Worm (Caenorhabditis elegans) whole organism, L4 larva: ENCODE measurements around the gene ntp-1.

Source experiments
- D1046.2 ChIP-seq: fragments of 200-800 bp; sonication (Bioruptor generic); IDR thresholded peaks from 2 replicates; pipeline ENCODE4 v1.3.6; 2022; ENCODE audit warnings: missing genetic modification characterization, missing compliant biosample characterization
- F26F4.8 ChIP-seq: fragments of 200-800 bp; sonication (Bioruptor generic); conservative IDR thresholded peaks from 2 replicates; pipeline ENCODE4 v1.3.6; 2022; ENCODE audit warnings: missing genetic modification characterization, missing compliant biosample characterization
- F37D6.2 ChIP-seq: sonication (generic microtip); optimal IDR thresholded peaks from 2 replicates; lab custom pipeline; 2016; ENCODE audit warnings: mild to moderate bottlenecking, missing genetic modification characterization, missing compliant biosample characterization
- F44E2.7 ChIP-seq: fragments of 200-800 bp; sonication (Bioruptor generic); IDR thresholded peaks from 2 replicates; pipeline ENCODE4 v2.1.2; 2022; ENCODE audit warnings: missing genetic modification characterization, missing compliant biosample characterization
- F49E8.2 ChIP-seq: sonication (generic microtip); optimal IDR thresholded peaks from 2 replicates; lab custom pipeline; 2016; ENCODE audit warnings: missing compliant biosample characterization, mild to moderate bottlenecking, missing genetic modification characterization, borderline replicate concordance
- T20F7.1 ChIP-seq: fragments of 200-800 bp; sonication (Bioruptor generic); optimal IDR thresholded peaks from 2 replicates; lab custom pipeline; 2018; ENCODE audit warnings: mild to moderate bottlenecking, missing genetic modification characterization, missing compliant biosample characterization
- aly-2 ChIP-seq: sonication (generic microtip); optimal IDR thresholded peaks from 2 replicates; lab custom pipeline; 2018; ENCODE audit warnings: missing biosample characterization, missing genetic modification characterization
- attf-4 ChIP-seq: sonication (generic microtip); optimal IDR thresholded peaks from 3 replicates; lab custom pipeline; 2017; ENCODE audit warnings: missing biosample characterization, missing genetic modification characterization
- ceh-62 ChIP-seq: sonication (generic microtip); optimal IDR thresholded peaks from 2 replicates; lab custom pipeline; 2017; ENCODE audit warnings: missing biosample characterization, missing genetic modification characterization
- ces-1 ChIP-seq: fragments of 150-350 bp; sonication (generic microtip); optimal IDR thresholded peaks from 4 replicates; lab custom pipeline; 2014; ENCODE audit warnings: missing biosample characterization, missing genetic modification reagents, missing genetic modification characterization
- ctbp-1 ChIP-seq: fragments of 200-800 bp; sonication (Bioruptor generic); IDR thresholded peaks from 2 replicates; pipeline ENCODE4 v1.3.6; 2022; ENCODE audit warnings: missing genetic modification reagents, missing genetic modification characterization, missing compliant biosample characterization
- daf-16 ChIP-seq, 3 experiments: sonication (generic microtip); optimal IDR thresholded peaks; 2 replicates each; lab custom pipeline; 2016 to 2017; ENCODE audit warnings: missing genetic modification characterization in 3 of 3, missing genetic modification reagents in 3 of 3, mild to moderate bottlenecking in 2 of 3, missing compliant biosample characterization in 2 of 3, missing biosample characterization in 1 of 3, moderate library complexity in 1 of 3
- egl-27 ChIP-seq: sonication (generic microtip); optimal IDR thresholded peaks from 3 replicates; lab custom pipeline; 2017; ENCODE audit warnings: missing biosample characterization, missing genetic modification reagents, missing genetic modification characterization
- fkh-10 ChIP-seq: fragments of 150-350 bp; optimal IDR thresholded peaks from 2 replicates; lab custom pipeline; 2014; ENCODE audit warnings: missing biosample characterization, missing genetic modification reagents, missing genetic modification characterization
- hlh-30 ChIP-seq: sonication (generic microtip); optimal IDR thresholded peaks from 2 replicates; lab custom pipeline; 2017; ENCODE audit warnings: antibody characterized with exemption, mild to moderate bottlenecking, missing genetic modification characterization, missing compliant biosample characterization; ENCODE audit not compliant: insufficient read depth
- jun-1 ChIP-seq: fragments of 150-350 bp; optimal IDR thresholded peaks from 2 replicates; lab custom pipeline; 2014; ENCODE audit warnings: missing biosample characterization, missing genetic modification reagents, missing genetic modification characterization
- lin-13 ChIP-seq: fragments of 150-350 bp; optimal IDR thresholded peaks from 2 replicates; lab custom pipeline; 2014; ENCODE audit warnings: missing biosample characterization, missing genetic modification reagents, missing genetic modification characterization
- lin-15B ChIP-seq: fragments of 150-350 bp; sonication (generic microtip); optimal IDR thresholded peaks from 3 replicates; lab custom pipeline; 2014; ENCODE audit warnings: missing biosample characterization, missing genetic modification characterization
- lin-38 ChIP-seq: fragments of 200-800 bp; sonication (Bioruptor generic); IDR thresholded peaks from 2 replicates; pipeline ENCODE4 v1.3.6; 2022; ENCODE audit warnings: missing genetic modification reagents, missing genetic modification characterization, missing compliant biosample characterization
- lsy-2 ChIP-seq, 2 experiments: fragments of 150-350 bp in 1 of 2; sonication (generic microtip) in 1 of 2; optimal IDR thresholded peaks; 2 replicates each; lab custom pipeline; 2014 to 2017; ENCODE audit warnings: missing biosample characterization in 2 of 2, missing genetic modification characterization in 2 of 2
- madf-9 ChIP-seq: fragments of 200-800 bp; sonication (Bioruptor generic); conservative IDR thresholded peaks from 2 replicates; pipeline ENCODE4 v1.3.6; 2022; ENCODE audit warnings: missing genetic modification reagents, missing genetic modification characterization, missing compliant biosample characterization
- mep-1 ChIP-seq: fragments of 150-350 bp; sonication (generic microtip); optimal IDR thresholded peaks from 3 replicates; lab custom pipeline; 2014; ENCODE audit warnings: missing biosample characterization, missing genetic modification characterization
- mes-2 ChIP-seq: sonication (generic microtip); optimal IDR thresholded peaks from 2 replicates; lab custom pipeline; 2016; ENCODE audit warnings: missing genotype, mild to moderate bottlenecking, missing genetic modification characterization, missing compliant biosample characterization; ENCODE audit not compliant: poor library complexity, severe bottlenecking
- mxl-2 ChIP-seq: fragments of 200-800 bp; sonication (Bioruptor generic); conservative IDR thresholded peaks from 2 replicates; pipeline ENCODE4 v1.3.6; 2022; ENCODE audit warnings: missing genetic modification reagents, missing genetic modification characterization, missing compliant biosample characterization
- mxl-3 ChIP-seq: fragments of 200-800 bp; sonication (Bioruptor generic); optimal IDR thresholded peaks from 2 replicates; lab custom pipeline; 2018; ENCODE audit warnings: mild to moderate bottlenecking, missing genetic modification characterization, missing compliant biosample characterization
- nhr-102 ChIP-seq: sonication (generic microtip); optimal IDR thresholded peaks from 2 replicates; lab custom pipeline; 2016; ENCODE audit warnings: mild to moderate bottlenecking, missing genetic modification characterization, moderate library complexity, missing compliant biosample characterization
- nhr-11 ChIP-seq: fragments of 150-350 bp; optimal IDR thresholded peaks from 2 replicates; lab custom pipeline; 2014; ENCODE audit warnings: missing biosample characterization, missing genetic modification characterization
- nhr-237 ChIP-seq: sonication (generic microtip); optimal IDR thresholded peaks from 2 replicates; lab custom pipeline; 2017; ENCODE audit warnings: missing biosample characterization, missing genetic modification characterization
- nhr-77 ChIP-seq: fragments of 150-350 bp; optimal IDR thresholded peaks from 2 replicates; lab custom pipeline; 2014; ENCODE audit warnings: missing biosample characterization, missing genetic modification characterization
- pha-4 ChIP-seq, 2 experiments: fragments of 150-350 bp in 1 of 2; fragments of 200-800 bp in 1 of 2; sonication (Bioruptor generic) in 1 of 2; IDR thresholded peaks in 1 of 2; optimal IDR thresholded peaks in 1 of 2; 2 replicates each; pipeline versions ENCODE4 v1.3.6 to Lab custom; 2014 to 2022; ENCODE audit warnings: missing genetic modification characterization in 2 of 2, missing genetic modification reagents in 2 of 2, missing biosample characterization in 1 of 2, missing compliant biosample characterization in 1 of 2
- php-3 ChIP-seq: fragments of 200-800 bp; sonication (Bioruptor generic); IDR thresholded peaks from 2 replicates; pipeline ENCODE4 v1.3.6; 2022; ENCODE audit warnings: missing genetic modification reagents, missing genetic modification characterization, missing compliant biosample characterization
- sdz-12 ChIP-seq: fragments of 200-800 bp; sonication (Bioruptor generic); optimal IDR thresholded peaks from 2 replicates; lab custom pipeline; 2018; ENCODE audit warnings: mild to moderate bottlenecking, missing genetic modification characterization, missing compliant biosample characterization
- skn-1 ChIP-seq: fragments of 150-350 bp; optimal IDR thresholded peaks from 2 replicates; lab custom pipeline; 2014; ENCODE audit warnings: missing biosample characterization, missing genetic modification characterization
- snpc-1.2 ChIP-seq: fragments of 200-800 bp; sonication (Bioruptor generic); IDR thresholded peaks from 2 replicates; pipeline ENCODE4 v1.3.6; 2022; ENCODE audit warnings: missing genetic modification reagents, missing genetic modification characterization, missing compliant biosample characterization
- spr-1 ChIP-seq: sonication (generic microtip); optimal IDR thresholded peaks from 2 replicates; lab custom pipeline; 2016; ENCODE audit warnings: mild to moderate bottlenecking, missing genetic modification characterization, missing compliant biosample characterization
- unc-62 ChIP-seq, 3 experiments: fragments of 150-350 bp in 1 of 3; sonication (generic microtip); optimal IDR thresholded peaks in 2 of 3; peaks in 1 of 3; 1 replicate in 1 of 3; 2 replicates in 2 of 3; lab custom pipeline; 2014 to 2017; ENCODE audit warnings: missing biosample characterization in 3 of 3, missing genetic modification characterization in 3 of 3, missing genetic modification reagents in 3 of 3, missing genotype in 1 of 3
- zfp-3 ChIP-seq: fragments of 200-800 bp; sonication (Bioruptor generic); conservative IDR thresholded peaks from 2 replicates; pipeline ENCODE4 v1.3.6; 2022; ENCODE audit warnings: missing genetic modification reagents, missing genetic modification characterization, missing compliant biosample characterization
- zip-11 ChIP-seq: fragments of 200-800 bp; sonication (Bioruptor generic); IDR thresholded peaks from 2 replicates; pipeline ENCODE4 v1.3.6; 2022; ENCODE audit warnings: missing genetic modification characterization, missing compliant biosample characterization

Gene ntp-1

ce11 chrIV:7774206-7774605 is 20.4 kb downstream of the ntp-1 start, which contains the start of the genes hcf-1 and swd-2.2 (continued):
- peak; percentile 43 for TF ChIP-seq mes-2 (tag; lab: Kevin White, UChicago)
- peak; percentile 8 for TF ChIP-seq nhr-77 (tag; lab: Kevin White, UChicago)
- TF ChIP-seq aly-2 = no peak
- no peak for TF ChIP-seq ces-1 (GFP tag; lab: Kevin White, UChicago)
- peak in 1 of 2 experiments; percentile 63 for TF ChIP-seq lsy-2 (tag; optimal IDR thresholded peaks at IDR 0.05; lab: Kevin White, UChicago)
- no peak for TF ChIP-seq F37D6.2
- peak; percentile 47 for TF ChIP-seq T20F7.1 (GFP tag; lab: Kevin White, UChicago)
- TF ChIP-seq, all 104 proteins: peak for 8

- TF ChIP-seq F26F4.8 = no peak
- TF ChIP-seq attf-4 = no peak
- TF ChIP-seq spr-1 = no peak
- TF ChIP-seq ceh-62 = no peak
- no peak for TF ChIP-seq mxl-2 (GFP tag; lab: Robert Waterston, UW)
- no peak for TF ChIP-seq aly-2
- no peak for TF ChIP-seq nhr-237 (tag; lab: Kevin White, UChicago)
- TF ChIP-seq nhr-77 (tag; lab: Kevin White, UChicago) = no peak
- no peak for TF ChIP-seq daf-16 (GFP tag; optimal IDR thresholded peaks at IDR 0.05; lab: Kevin White, UChicago)
- no peak for TF ChIP-seq daf-16 (tag; optimal IDR thresholded peaks at IDR 0.05; lab: Kevin White, UChicago)
- no peak for TF ChIP-seq pha-4 (GFP tag; IDR thresholded peaks at IDR 0.05; lab: Robert Waterston, UW)
- no peak for TF ChIP-seq pha-4 (tag; optimal IDR thresholded peaks at IDR 0.05; lab: Kevin White, UChicago)
- no peak for TF ChIP-seq zfp-3 (GFP tag; lab: Robert Waterston, UW)
- no peak for TF ChIP-seq ctbp-1
- TF ChIP-seq mxl-3 (GFP tag; lab: Kevin White, UChicago) = no peak
- no peak for TF ChIP-seq php-3 (GFP tag; lab: Robert Waterston, UW)
- no peak for TF ChIP-seq fkh-10
- TF ChIP-seq zip-11 = no peak
- no peak for TF ChIP-seq nhr-11 (tag; lab: Kevin White, UChicago)
- no peak for TF ChIP-seq F44E2.7
Observed at ce11 chrIV:7770162-7770561, 24.4 kb downstream of the ntp-1 start, which contains the start of gene rdl-1. rdl-1 (minus strand) TSS chrIV:7770262.

ce11 chrIV:7764319-7764718 is 30.3 kb downstream of the ntp-1 start:
- no peak for TF ChIP-seq skn-1 (tag; lab: Kevin White, UChicago)
- TF ChIP-seq mep-1 (tag; lab: Kevin White, UChicago) = no peak
- no peak for TF ChIP-seq egl-27 (tag; lab: Kevin White, UChicago)
- no peak for TF ChIP-seq lin-15B (tag; lab: Kevin White, UChicago)
- TF ChIP-seq jun-1 (tag; lab: Kevin White, UChicago) = no peak
- 0 out of 2 replicates have a peak, but pooled peaks have one; percentile 5 for TF ChIP-seq lin-38
- no peak for TF ChIP-seq F49E8.2
- no peak for TF ChIP-seq php-3 (GFP tag; lab: Robert Waterston, UW)
- TF ChIP-seq hlh-30 (tag; lab: Kevin White, UChicago) = no peak
- TF ChIP-seq lin-13 = no peak
- TF ChIP-seq sdz-12 = no peak
- TF ChIP-seq snpc-1.2 (GFP tag; lab: Robert Waterston, UW) = peak; percentile 67; the same call in 1 of the 2 replicates
- TF ChIP-seq unc-62 (GFP tag; optimal IDR thresholded peaks at IDR 0.05 in 1 of 2; lab: Kevin White, UChicago) = peak in 1 of 2 experiments; percentile 73
- no peak for TF ChIP-seq unc-62 (tag; optimal IDR thresholded peaks at IDR 0.05; lab: Kevin White, UChicago)
- TF ChIP-seq, all 104 proteins: peak for 3

ce11 chrIV:7763748-7764147 is 30.9 kb downstream of the ntp-1 start, which contains the start of the genes C46A5.6 and C46A5.1:
C46A5.6 (minus strand) TSS chrIV:7763848.
C46A5.1 (plus strand) TSS chrIV:7763931.
- TF ChIP-seq madf-9 (GFP tag; lab: Robert Waterston, UW) (no peak), D1046.2 (GFP tag; lab: Robert Waterston, UW) (no peak), unc-62 (GFP tag; optimal IDR thresholded peaks at IDR 0.05 in 1 of 2; lab: Kevin White, UChicago) (no peak), unc-62 (tag; optimal IDR thresholded peaks at IDR 0.05; lab: Kevin White, UChicago) (no peak), nhr-102 (tag; lab: Kevin White, UChicago) (no peak), fkh-10 (no peak)
